Worm (Caenorhabditis elegans) whole organism, L2 larva: ENCODE results near the gene C15C8.4.

ENCODE experiments used
- C34F6.9 ChIP-seq: fragments of 150-350 bp; optimal IDR thresholded peaks from 2 replicates; lab custom pipeline; 2014; ENCODE audit warnings: missing biosample characterization, missing genetic modification characterization
- F13H6.1 ChIP-seq: sonication (generic microtip); optimal IDR thresholded peaks from 2 replicates; lab custom pipeline; 2016; ENCODE audit warnings: missing genetic modification characterization, missing compliant biosample characterization
- R02D3.7 ChIP-seq: fragments of 150-350 bp; optimal IDR thresholded peaks from 2 replicates; lab custom pipeline; 2014; ENCODE audit warnings: missing biosample characterization, missing genetic modification characterization
- Y55F3AM.14 ChIP-seq: fragments of 200-800 bp; sonication (Bioruptor generic); optimal IDR thresholded peaks from 2 replicates; lab custom pipeline; 2018; ENCODE audit warnings: mild to moderate bottlenecking, missing genetic modification characterization, missing compliant biosample characterization
- ZK546.5 ChIP-seq: sonication (generic microtip); optimal IDR thresholded peaks from 2 replicates; lab custom pipeline; 2017; ENCODE audit warnings: missing biosample characterization, missing genetic modification characterization
- alr-1 ChIP-seq: fragments of 150-350 bp; optimal IDR thresholded peaks from 2 replicates; lab custom pipeline; 2014; ENCODE audit warnings: missing biosample characterization, missing genetic modification characterization
- aly-2 ChIP-seq: fragments of 150-350 bp; optimal IDR thresholded peaks from 2 replicates; lab custom pipeline; 2014; ENCODE audit warnings: missing biosample characterization, missing genetic modification characterization
- ama-1 ChIP-seq: fragments of 150-350 bp; optimal IDR thresholded peaks from 2 replicates; lab custom pipeline; 2018; ENCODE audit warnings: inconsistent platforms
- blmp-1 ChIP-seq: sonication (generic microtip); optimal IDR thresholded peaks from 2 replicates; lab custom pipeline; 2017; ENCODE audit warnings: missing genetic modification characterization, mild to moderate bottlenecking, missing compliant biosample characterization, antibody characterized with exemption, moderate library complexity; ENCODE audit not compliant: insufficient read depth
- ceh-16 ChIP-seq: fragments of 150-350 bp; optimal IDR thresholded peaks from 2 replicates; lab custom pipeline; 2014; ENCODE audit warnings: missing biosample characterization, missing genetic modification characterization
- ceh-82 ChIP-seq: fragments of 150-350 bp; optimal IDR thresholded peaks from 2 replicates; lab custom pipeline; 2014; ENCODE audit warnings: missing biosample characterization, missing genetic modification characterization
- crh-2 ChIP-seq: sonication (generic microtip); optimal IDR thresholded peaks from 2 replicates; lab custom pipeline; 2017; ENCODE audit warnings: missing biosample characterization, missing genetic modification characterization
- dmd-4 ChIP-seq: sonication (generic microtip); optimal IDR thresholded peaks from 2 replicates; lab custom pipeline; 2017; ENCODE audit warnings: missing biosample characterization, missing genetic modification characterization
- egl-27 ChIP-seq: sonication (generic microtip); optimal IDR thresholded peaks from 3 replicates; lab custom pipeline; 2017; ENCODE audit warnings: missing biosample characterization, missing genetic modification reagents, missing genetic modification characterization
- elt-1 ChIP-seq: fragments of 150-350 bp; optimal IDR thresholded peaks from 2 replicates; lab custom pipeline; 2014; ENCODE audit warnings: missing biosample characterization, missing genetic modification characterization
- elt-3 ChIP-seq: sonication (generic microtip); optimal IDR thresholded peaks from 2 replicates; lab custom pipeline; 2017; ENCODE audit warnings: missing biosample characterization, missing genetic modification characterization
- fos-1 ChIP-seq: fragments of 150-350 bp; optimal IDR thresholded peaks from 2 replicates; lab custom pipeline; 2014; ENCODE audit warnings: missing biosample characterization, missing genetic modification characterization
- gmeb-1 ChIP-seq: fragments of 150-350 bp; optimal IDR thresholded peaks from 2 replicates; lab custom pipeline; 2014; ENCODE audit warnings: missing biosample characterization, missing genetic modification characterization
- lin-11 ChIP-seq: fragments of 150-350 bp; sonication (generic microtip); optimal IDR thresholded peaks from 2 replicates; lab custom pipeline; 2014; ENCODE audit warnings: missing biosample characterization, missing genetic modification characterization, inconsistent platforms, mixed read lengths
- lin-13 ChIP-seq: fragments of 150-350 bp; optimal IDR thresholded peaks from 2 replicates; lab custom pipeline; 2014; ENCODE audit warnings: missing biosample characterization, missing genetic modification reagents, missing genetic modification characterization
- lin-39 ChIP-seq: fragments of 150-350 bp; optimal IDR thresholded peaks from 2 replicates; lab custom pipeline; 2014; ENCODE audit warnings: missing biosample characterization, missing genetic modification reagents, missing genetic modification characterization
- lsy-2 ChIP-seq, 2 experiments: fragments of 150-350 bp in 1 of 2; sonication (generic microtip) in 1 of 2; optimal IDR thresholded peaks; 2 replicates each; lab custom pipeline; 2014 to 2017; ENCODE audit warnings: missing biosample characterization in 2 of 2, missing genetic modification characterization in 2 of 2
- mab-5 ChIP-seq: fragments of 150-350 bp; optimal IDR thresholded peaks from 2 replicates; lab custom pipeline; 2014; ENCODE audit warnings: missing biosample characterization, missing genetic modification characterization
- mbf-1 ChIP-seq: sonication (generic microtip); optimal IDR thresholded peaks from 2 replicates; lab custom pipeline; 2017; ENCODE audit warnings: missing biosample characterization, missing genetic modification characterization
- mdl-1 ChIP-seq, 2 experiments: fragments of 150-350 bp in 1 of 2; sonication (generic microtip) in 1 of 2; optimal IDR thresholded peaks; 2 replicates each; lab custom pipeline; 2017; ENCODE audit warnings: missing biosample characterization in 2 of 2, missing genetic modification characterization in 2 of 2
- nhr-10 ChIP-seq: sonication (generic microtip); optimal IDR thresholded peaks from 2 replicates; lab custom pipeline; 2017; ENCODE audit warnings: missing biosample characterization, missing genetic modification characterization
- nhr-11 ChIP-seq: fragments of 150-350 bp; optimal IDR thresholded peaks from 2 replicates; lab custom pipeline; 2014; ENCODE audit warnings: missing biosample characterization, missing genetic modification characterization
- nhr-12 ChIP-seq: fragments of 150-350 bp; optimal IDR thresholded peaks from 2 replicates; lab custom pipeline; 2014; ENCODE audit warnings: missing biosample characterization, missing genetic modification characterization
- nhr-129 ChIP-seq: fragments of 150-350 bp; optimal IDR thresholded peaks from 2 replicates; lab custom pipeline; 2014; ENCODE audit warnings: missing biosample characterization, missing genetic modification characterization
- nhr-21 ChIP-seq: fragments of 150-350 bp; optimal IDR thresholded peaks from 2 replicates; lab custom pipeline; 2014; ENCODE audit warnings: missing biosample characterization, missing genetic modification characterization
- nhr-23 ChIP-seq: fragments of 150-350 bp; optimal IDR thresholded peaks from 2 replicates; lab custom pipeline; 2014; ENCODE audit warnings: missing biosample characterization, missing genetic modification reagents, missing genetic modification characterization
- nhr-237 ChIP-seq: fragments of 150-350 bp; optimal IDR thresholded peaks from 2 replicates; lab custom pipeline; 2014; ENCODE audit warnings: missing biosample characterization, missing genetic modification characterization
- nhr-6 ChIP-seq: fragments of 150-350 bp; optimal IDR thresholded peaks from 2 replicates; lab custom pipeline; 2014; ENCODE audit warnings: missing biosample characterization, missing genetic modification characterization
- nhr-77 ChIP-seq: fragments of 150-350 bp; optimal IDR thresholded peaks from 2 replicates; lab custom pipeline; 2014; ENCODE audit warnings: missing biosample characterization, missing genetic modification characterization
- peb-1 ChIP-seq: fragments of 150-350 bp; optimal IDR thresholded peaks from 2 replicates; lab custom pipeline; 2014; ENCODE audit warnings: missing biosample characterization, missing genetic modification characterization
- sem-4 ChIP-seq: fragments of 150-350 bp; optimal IDR thresholded peaks from 2 replicates; lab custom pipeline; 2014; ENCODE audit warnings: missing biosample characterization, missing genetic modification reagents, missing genetic modification characterization
- skn-1 ChIP-seq: sonication (generic microtip); optimal IDR thresholded peaks from 2 replicates; lab custom pipeline; 2017; ENCODE audit warnings: missing biosample characterization, missing genetic modification characterization
- sma-3 ChIP-seq: sonication (generic microtip); optimal IDR thresholded peaks from 2 replicates; lab custom pipeline; 2016; ENCODE audit warnings: missing genetic modification reagents, missing genetic modification characterization, missing compliant biosample characterization
- snpc-4 ChIP-seq: fragments of 150-350 bp; optimal IDR thresholded peaks from 2 replicates; lab custom pipeline; 2014; ENCODE audit warnings: missing biosample characterization, missing genetic modification characterization
- unc-55 ChIP-seq: fragments of 150-350 bp; sonication (generic microtip); optimal IDR thresholded peaks from 3 replicates; lab custom pipeline; 2014; ENCODE audit warnings: missing biosample characterization, missing genetic modification reagents, missing genetic modification characterization
- unc-62 ChIP-seq: fragments of 150-350 bp; optimal IDR thresholded peaks from 2 replicates; lab custom pipeline; 2014; ENCODE audit warnings: missing biosample characterization, missing genetic modification reagents, missing genetic modification characterization
- zag-1 ChIP-seq: fragments of 150-350 bp; optimal IDR thresholded peaks from 2 replicates; lab custom pipeline; 2014; ENCODE audit warnings: missing biosample characterization, missing genetic modification characterization
- ztf-1 ChIP-seq: fragments of 200-800 bp; sonication (Bioruptor generic); conservative IDR thresholded peaks from 2 replicates; pipeline ENCODE4 v1.3.6; 2022; ENCODE audit warnings: missing genetic modification characterization, missing compliant biosample characterization
- ztf-11 ChIP-seq: sonication (generic microtip); optimal IDR thresholded peaks from 2 replicates; lab custom pipeline; 2017; ENCODE audit warnings: missing biosample characterization, missing genetic modification characterization
- ztf-4 ChIP-seq: fragments of 150-350 bp; optimal IDR thresholded peaks from 2 replicates; lab custom pipeline; 2014; ENCODE audit warnings: missing biosample characterization, missing genetic modification characterization

The C15C8.4 gene

DNA sequence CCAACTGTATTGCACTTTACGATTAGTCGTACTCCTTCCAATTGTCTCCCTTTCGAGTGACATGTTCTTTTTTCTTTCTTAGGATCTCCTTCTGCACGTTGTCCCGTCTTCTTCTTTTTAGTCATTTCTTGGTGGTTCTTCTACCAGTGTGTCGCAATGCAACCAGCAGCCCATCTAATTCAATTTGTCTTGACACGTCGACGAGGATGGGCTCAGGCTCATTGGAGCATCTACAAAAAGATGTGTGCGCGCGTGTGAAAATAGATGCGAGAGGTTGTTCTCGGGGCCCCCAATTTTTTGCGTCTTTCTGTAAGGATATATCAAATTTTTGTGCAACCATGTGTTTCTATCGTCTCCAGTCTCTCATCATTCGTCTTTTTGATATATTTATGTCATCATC lies 45.6 kb downstream of the C15C8.4 start:
- TF ChIP-seq crh-2 (tag; lab: Kevin White, UChicago) = peak; percentile 47
- no peak for TF ChIP-seq lin-11 (tag; lab: Kevin White, UChicago)
- TF ChIP-seq zag-1 (tag; lab: Kevin White, UChicago) = peak; percentile 48

DNA sequence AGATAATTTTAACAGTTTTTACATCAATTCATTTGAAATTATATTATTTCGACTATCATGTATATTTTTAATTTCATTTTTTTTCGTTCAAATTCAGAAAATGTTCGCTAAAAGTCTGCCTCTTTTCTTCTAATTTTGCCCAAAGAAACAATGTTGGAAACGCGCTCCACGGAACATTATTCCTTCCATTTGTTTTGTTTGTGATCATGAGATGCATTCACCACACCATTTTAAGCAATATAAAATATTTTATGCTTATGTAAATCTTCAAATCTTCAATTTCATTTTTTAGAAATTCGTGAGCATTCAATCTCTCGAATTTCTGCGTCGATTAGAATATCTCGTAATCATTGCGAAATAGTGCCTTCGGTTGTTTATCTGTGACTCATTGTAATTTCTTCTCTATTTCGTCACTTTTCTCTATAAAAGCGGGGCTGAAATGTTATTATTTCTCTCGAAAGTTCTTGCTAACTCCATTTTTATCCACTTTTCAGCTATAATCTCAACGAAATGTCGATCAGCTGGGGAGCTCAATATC lies 49.8 kb downstream of the C15C8.4 start, which contains the start of gene istr-1:
TSS of gene istr-1 (plus strand) at position 495 of the 538 bp plus-strand sequence.
- TF ChIP-seq elt-1 (tag; lab: Kevin White, UChicago) (no peak), ama-1 (lab: Kevin White, UChicago) (no peak), skn-1 (tag; lab: Kevin White, UChicago) (peak; percentile 11), ceh-82 (tag; lab: Kevin White, UChicago) (no peak), C34F6.9 (tag; lab: Kevin White, UChicago) (peak; percentile 66), ZK546.5 (no peak), crh-2 (tag; lab: Kevin White, UChicago) (no peak), nhr-12 (no peak), dmd-4 (tag; lab: Kevin White, UChicago) (no peak), egl-27 (tag; lab: Kevin White, UChicago) (no peak), ztf-11 (no peak), mbf-1 (no peak), sma-3 (no peak), nhr-11 (tag; lab: Kevin White, UChicago) (no peak), blmp-1 (no peak), ztf-1 (GFP tag; lab: Robert Waterston, UW) (no peak), gmeb-1 (no peak), nhr-23 (tag; lab: Kevin White, UChicago) (no peak), elt-3 (tag; lab: Kevin White, UChicago) (no peak), aly-2 (tag; lab: Kevin White, UChicago) (no peak), snpc-4 (tag; lab: Kevin White, UChicago) (no peak), sem-4 (tag; lab: Kevin White, UChicago) (no peak), ztf-4 (no peak), lin-13 (GFP tag; lab: Kevin White, UChicago) (no peak), ceh-16 (tag; lab: Kevin White, UChicago) (no peak), unc-55 (peak; percentile 34), mdl-1 (tag; optimal IDR thresholded peaks at IDR 0.05; lab: Kevin White, UChicago) (no peak), nhr-21 (tag; lab: Kevin White, UChicago) (no peak), unc-62 (no peak), lin-39 (tag; lab: Kevin White, UChicago) (no peak), zag-1 (tag; lab: Kevin White, UChicago) (no peak), nhr-6 (tag; lab: Kevin White, UChicago) (no peak), nhr-129 (tag; lab: Kevin White, UChicago) (peak; percentile 33), peb-1 (tag; lab: Kevin White, UChicago) (no peak), R02D3.7 (tag; lab: Kevin White, UChicago) (no peak), lin-11 (tag; lab: Kevin White, UChicago) (no peak), alr-1 (no peak), nhr-77 (tag; lab: Kevin White, UChicago) (no peak), mab-5 (tag; lab: Kevin White, UChicago) (no peak), lsy-2 (tag; optimal IDR thresholded peaks at IDR 0.05; lab: Kevin White, UChicago) (no peak), nhr-237 (no peak), fos-1 (tag; lab: Kevin White, UChicago) (peak; percentile 12)
- TF ChIP-seq, all 48 proteins: peak for 5

DNA sequence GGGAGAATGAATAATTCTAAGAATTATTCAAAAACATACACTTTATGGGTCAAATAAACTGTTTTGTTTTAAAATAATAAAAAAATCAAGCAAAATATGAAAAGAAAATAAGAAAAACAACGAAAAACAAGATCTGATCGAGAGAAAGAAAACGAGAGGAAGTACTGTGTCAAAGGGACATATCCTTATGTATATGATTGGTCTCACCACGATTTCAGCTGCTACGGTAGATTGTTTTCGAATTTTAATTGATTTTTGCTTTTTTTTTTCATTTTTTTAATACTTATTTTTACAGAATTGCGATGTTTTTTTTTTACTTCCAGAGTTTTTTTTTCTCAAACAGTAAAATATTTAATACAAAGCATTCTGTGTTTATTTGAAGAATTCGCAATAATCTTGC lies 50.5 kb downstream of the C15C8.4 start:
- TF ChIP-seq nhr-23 (tag; lab: Kevin White, UChicago) = no peak
- no peak for TF ChIP-seq ztf-11
- no peak for TF ChIP-seq nhr-237
- no peak for TF ChIP-seq aly-2 (tag; lab: Kevin White, UChicago)
- TF ChIP-seq nhr-10 (tag; lab: Kevin White, UChicago) = no peak
- no peak for TF ChIP-seq elt-1 (tag; lab: Kevin White, UChicago)
- no peak for TF ChIP-seq egl-27 (tag; lab: Kevin White, UChicago)
- TF ChIP-seq C34F6.9 (tag; lab: Kevin White, UChicago) = no peak
- no peak for TF ChIP-seq lin-11 (tag; lab: Kevin White, UChicago)
- no peak for TF ChIP-seq F13H6.1 (tag; lab: Kevin White, UChicago)
- TF ChIP-seq skn-1 (tag; lab: Kevin White, UChicago) = no peak
- TF ChIP-seq lin-13 (GFP tag; lab: Kevin White, UChicago) = no peak
- TF ChIP-seq sem-4 (tag; lab: Kevin White, UChicago) = no peak
- no peak for TF ChIP-seq nhr-6 (tag; lab: Kevin White, UChicago)
- TF ChIP-seq Y55F3AM.14 (GFP tag; lab: Kevin White, UChicago) = no peak
- no peak for TF ChIP-seq alr-1
- no peak for TF ChIP-seq ama-1 (lab: Kevin White, UChicago)
- TF ChIP-seq ztf-1 (GFP tag; lab: Robert Waterston, UW) = no peak
- TF ChIP-seq snpc-4 (tag; lab: Kevin White, UChicago) = no peak
- TF ChIP-seq R02D3.7 (tag; lab: Kevin White, UChicago) = no peak
